Fruit fly (Drosophila melanogaster): ENCODE data around the gene CG31368.

CG31368 gene

DNA sequence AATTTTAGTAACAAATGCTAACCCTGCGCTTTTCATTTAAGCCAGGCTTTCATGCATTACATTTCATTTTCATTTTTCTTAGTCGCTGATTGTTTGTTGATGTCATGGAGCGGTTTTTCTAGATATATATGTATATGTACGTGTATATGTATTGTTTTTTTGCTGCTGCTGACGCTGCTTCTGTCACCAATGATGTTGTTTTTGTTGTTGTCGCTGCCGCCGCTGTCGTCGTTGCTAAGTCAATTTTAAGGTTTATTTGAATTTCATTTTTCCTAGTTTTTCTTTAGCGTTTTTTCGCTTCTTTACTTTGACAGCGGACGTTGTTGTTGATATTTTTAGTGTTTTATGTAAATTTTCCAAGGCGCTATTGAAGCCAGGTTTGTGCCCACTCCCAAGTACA, 12.5 kb upstream of the CG31368 start (continued):
- TF ChIP-seq CG7372 (GFP tag; IDR thresholded peaks at IDR 0.05) (no peak), CG1024 (GFP tag; IDR thresholded peaks at IDR 0.05) (no peak), kah (GFP tag; optimal IDR thresholded peaks at IDR 0.05) (no peak), ATbp (GFP tag; optimal IDR thresholded peaks at IDR 0.05) (peak; percentile 11), pros (GFP tag; optimal IDR thresholded peaks at IDR 0.05) (no peak), E2f2 (GFP tag; IDR thresholded peaks at IDR 0.05) (no peak), CG11504 (tag; optimal IDR thresholded peaks at IDR 0.05) (no peak), Med (GFP tag) (peak; percentile 5), D (optimal IDR thresholded peaks at IDR 0.05) (no peak), D (GFP tag; optimal IDR thresholded peaks at IDR 0.05) (no peak), Hr51 (GFP tag; optimal IDR thresholded peaks at IDR 0.05) (no peak), B-H1 (GFP tag; IDR thresholded peaks at IDR 0.05) (0 out of 3 replicates have a peak, but pooled peaks have one; percentile 4), Atf6 (GFP tag; IDR thresholded peaks at IDR 0.05) (no peak), Ssrp (tag; optimal IDR thresholded peaks at IDR 0.05) (no peak), CG32532 (GFP tag; IDR thresholded peaks at IDR 0.05) (no peak), dpn (GFP tag; optimal IDR thresholded peaks at IDR 0.05) (no peak), CG7839 (tag; optimal IDR thresholded peaks at IDR 0.05) (no peak), MESR4 (GFP tag; optimal IDR thresholded peaks at IDR 0.05) (no peak), CG18599 (GFP tag; optimal IDR thresholded peaks at IDR 0.05) (no peak), CG30431 (GFP tag; optimal IDR thresholded peaks at IDR 0.05) (no peak), Antp (GFP tag; optimal IDR thresholded peaks at IDR 0.05) (no peak), CG2120 (GFP tag; optimal IDR thresholded peaks at IDR 0.05) (no peak), Oli (tag; optimal IDR thresholded peaks at IDR 0.05) (no peak), C15 (GFP tag; IDR thresholded peaks at IDR 0.05) (no peak), CG4360 (GFP tag; IDR thresholded peaks at IDR 0.05) (peak; percentile 60), Ada2b (GFP tag; IDR thresholded peaks at IDR 0.05) (no peak), ash1 (GFP tag; optimal IDR thresholded peaks at IDR 0.05) (no peak), CG6254 (GFP tag; optimal IDR thresholded peaks at IDR 0.05) (no peak), klu (GFP tag; IDR thresholded peaks at IDR 0.05) (no peak), z (GFP tag; IDR thresholded peaks at IDR 0.05) (no peak), vvl (GFP tag; IDR thresholded peaks at IDR 0.05) (0 out of 2 replicates have a peak, but pooled peaks have one; percentile 74)

DNA sequence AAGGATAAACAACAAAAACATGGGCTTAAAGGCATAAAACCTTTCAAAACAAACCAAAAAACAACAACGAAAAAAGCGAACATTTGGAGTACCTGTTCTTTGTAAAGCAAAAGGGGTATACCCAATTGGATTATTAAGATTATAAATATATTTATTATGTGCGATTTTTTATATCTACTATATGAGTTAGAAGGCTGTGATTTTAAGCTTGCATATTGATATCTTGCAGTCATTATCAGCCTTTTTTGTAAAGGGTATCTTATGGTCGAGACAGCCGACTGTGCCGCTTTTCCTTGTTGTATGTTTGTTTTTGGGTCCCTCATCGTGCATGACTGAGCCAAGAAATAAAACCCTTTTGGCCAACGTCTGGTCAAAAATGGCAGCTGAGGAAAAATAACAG, 9.9 kb upstream of the CG31368 start:
- peak; percentile 41; the same call in 1 of the 2 replicates for TF ChIP-seq CG31441 (GFP tag; IDR thresholded peaks at IDR 0.05)
- peak; percentile 35 for TF ChIP-seq CG30403 (GFP tag; optimal IDR thresholded peaks at IDR 0.05)
- peak; percentile 4 for TF ChIP-seq CG2120 (GFP tag; optimal IDR thresholded peaks at IDR 0.05)
- TF ChIP-seq CG6765 (GFP tag; optimal IDR thresholded peaks at IDR 0.05): no peak
- TF ChIP-seq CG4404 (GFP tag; IDR thresholded peaks at IDR 0.05): 0 out of 2 replicates have a peak, but pooled peaks have one; percentile 18
- no peak for TF ChIP-seq Taf1 (GFP tag; IDR thresholded peaks at IDR 0.05)
- TF ChIP-seq HHEX (GFP tag; optimal IDR thresholded peaks at IDR 0.05): peak; percentile 52
- peak; percentile 14 for TF ChIP-seq CG6654 (GFP tag; optimal IDR thresholded peaks at IDR 0.05)
- TF ChIP-seq CG4730 (GFP tag; IDR thresholded peaks at IDR 0.05): peak; percentile 53
- peak; percentile 44 for TF ChIP-seq grau (tag; optimal IDR thresholded peaks at IDR 0.05)
- TF ChIP-seq CG7357 (GFP tag; IDR thresholded peaks at IDR 0.05): 0 out of 3 replicates have a peak, but pooled peaks have one; percentile 30
- peak; percentile 49 for TF ChIP-seq Fer1 (GFP tag; optimal IDR thresholded peaks at IDR 0.05)
- TF ChIP-seq Dad (GFP tag; optimal IDR thresholded peaks at IDR 0.05): no peak
- TF ChIP-seq Dbx (GFP tag; IDR thresholded peaks at IDR 0.05): peak; percentile 54; the same call in 2 of the 3 replicates
- TF ChIP-seq CG15269 (tag; optimal IDR thresholded peaks at IDR 0.05): peak; percentile 23
- no peak for TF ChIP-seq Atf-2 (GFP tag; optimal IDR thresholded peaks at IDR 0.05)
- TF ChIP-seq seq (GFP tag; IDR thresholded peaks at IDR 0.05): peak; percentile 41; the same call in 1 of the 2 replicates
- peak; percentile 0 for TF ChIP-seq CG13296 (GFP tag; optimal IDR thresholded peaks at IDR 0.05)
- peak; percentile 32 for TF ChIP-seq gsb-n (tag; optimal IDR thresholded peaks at IDR 0.05)
- TF ChIP-seq bsh (GFP tag; optimal IDR thresholded peaks at IDR 0.05): peak in 1 of 2 experiments; percentile 24
- TF ChIP-seq shn (GFP tag; optimal IDR thresholded peaks at IDR 0.05): no peak
- TF ChIP-seq dmrt99B (tag; optimal IDR thresholded peaks at IDR 0.05): peak; percentile 70
- TF ChIP-seq Xrp1 (GFP tag; IDR thresholded peaks at IDR 0.05): peak; percentile 68; the same call in 1 of the 2 replicates

All from whole organism, embryonic.